Worm (Caenorhabditis elegans): ENCODE measurements around the gene mec-2.

- TF ChIP-seq Y5F2A.4 (GFP tag; optimal IDR thresholded peaks at IDR 0.05) (no peak), fos-1 (tag; optimal IDR thresholded peaks at IDR 0.05) (no peak), unc-39 (tag; optimal IDR thresholded peaks at IDR 0.05) (no peak), ZK546.5 (tag; optimal IDR thresholded peaks at IDR 0.05) (no peak), attf-4 (tag; optimal IDR thresholded peaks at IDR 0.05) (no peak)
Measured at ce11 chrX:5519567-5519966, 48.0 kb upstream of the mec-2 start.

Measured in whole organism, L4 larva.